Worm (Caenorhabditis elegans) whole organism, L1 larva: ENCODE results near the gene F53H1.3.

Experiments used
- elt-3 ChIP-seq, 6 experiments: fragments of 150-350 bp in 1 of 6; sonication (generic microtip); optimal IDR thresholded peaks; 2 replicates each; lab custom pipeline; 2017 to 2018; ENCODE audit warnings: missing biosample characterization in 6 of 6, missing genetic modification characterization in 6 of 6, inconsistent platforms in 1 of 6
- hpl-2 ChIP-seq: fragments of 150-350 bp; optimal IDR thresholded peaks from 2 replicates; lab custom pipeline; 2014; ENCODE audit warnings: missing biosample characterization, missing genetic modification reagents, missing genetic modification characterization
- nhr-237 ChIP-seq: fragments of 150-350 bp; optimal IDR thresholded peaks from 2 replicates; lab custom pipeline; 2014; ENCODE audit warnings: missing biosample characterization, missing genetic modification characterization
- pag-3 ChIP-seq: sonication (generic microtip); optimal IDR thresholded peaks from 2 replicates; lab custom pipeline; 2017; ENCODE audit warnings: missing genetic modification characterization, mild to moderate bottlenecking, missing compliant biosample characterization, antibody characterized with exemption, borderline replicate concordance; ENCODE audit not compliant: insufficient read depth
- pqm-1 ChIP-seq: sonication (generic microtip); optimal IDR thresholded peaks from 3 replicates; lab custom pipeline; 2017; ENCODE audit warnings: missing biosample characterization, missing genetic modification characterization
- skn-1 ChIP-seq: fragments of 150-350 bp; optimal IDR thresholded peaks from 2 replicates; lab custom pipeline; 2014; ENCODE audit warnings: missing biosample characterization, missing genetic modification characterization
- snpc-4 ChIP-seq: fragments of 150-350 bp; optimal IDR thresholded peaks from 2 replicates; lab custom pipeline; 2014; ENCODE audit warnings: missing biosample characterization, missing genetic modification characterization
- unc-62 ChIP-seq: fragments of 150-350 bp; optimal IDR thresholded peaks from 2 replicates; lab custom pipeline; 2014; ENCODE audit warnings: missing biosample characterization, missing genetic modification reagents, missing genetic modification characterization
- zag-1 ChIP-seq: fragments of 150-350 bp; optimal IDR thresholded peaks from 2 replicates; lab custom pipeline; 2014; ENCODE audit warnings: missing biosample characterization, missing genetic modification characterization
- ztf-11 ChIP-seq, 2 experiments: sonication (generic microtip); optimal IDR thresholded peaks; 2 replicates each; lab custom pipeline; 2016 to 2017; ENCODE audit warnings: missing genetic modification characterization in 2 of 2, missing biosample characterization in 1 of 2, missing compliant biosample characterization in 1 of 2

DNA sequence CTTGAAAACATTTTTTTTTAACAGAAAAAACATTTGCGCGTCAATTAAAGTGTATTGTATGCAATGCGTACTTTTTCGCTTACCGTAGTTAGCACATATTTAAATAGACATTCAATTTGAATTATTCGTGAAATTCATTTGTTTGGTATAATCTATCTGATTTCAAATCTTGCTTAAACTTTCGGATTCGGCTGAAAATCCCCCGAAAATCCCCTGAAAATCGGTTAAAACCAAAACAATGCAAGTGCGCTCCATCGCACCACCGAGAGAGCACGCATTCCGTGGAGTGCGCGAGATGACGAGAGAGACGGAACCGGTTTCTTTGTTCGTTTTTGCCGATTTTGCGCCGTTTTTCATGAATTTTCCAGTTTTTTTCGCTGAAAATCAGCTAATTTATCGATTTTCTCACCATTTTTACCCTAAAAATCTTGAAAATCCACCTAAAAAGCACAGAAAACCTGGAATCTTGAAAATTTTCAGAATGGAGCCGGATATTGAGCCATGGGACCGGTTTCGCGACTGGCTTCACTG, at the start of gene F53H1.3:
- TF ChIP-seq pqm-1 (tag; lab: Kevin White, UChicago), result no peak
- TF ChIP-seq unc-62 (GFP tag; lab: Kevin White, UChicago), result no peak
- TF ChIP-seq hpl-2 (GFP tag; lab: Kevin White, UChicago), result no peak
- no peak for TF ChIP-seq nhr-237
- TF ChIP-seq pag-3 (tag; lab: Kevin White, UChicago), result no peak
- TF ChIP-seq zag-1, result no peak
- no peak for TF ChIP-seq snpc-4 (tag; lab: Kevin White, UChicago)
- no peak for TF ChIP-seq ztf-11 (tag; optimal IDR thresholded peaks at IDR 0.05; lab: Kevin White, UChicago)
- TF ChIP-seq elt-3 (tag; optimal IDR thresholded peaks at IDR 0.05; lab: Kevin White, UChicago), result no peak
- no peak for TF ChIP-seq skn-1 (tag; lab: Kevin White, UChicago)
